Worm (Caenorhabditis elegans) whole organism, midembryonic: Measurements from ENCODE around the gene dagl-2.

ENCODE experiments used
- T22C8.4 ChIP-seq: fragments of 200-800 bp; sonication (Bioruptor generic); IDR thresholded peaks from 2 replicates; pipeline ENCODE4 v1.3.6; 2022; ENCODE audit warnings: missing genetic modification characterization, missing compliant biosample characterization
- cog-1 ChIP-seq: sonication (generic microtip); optimal IDR thresholded peaks from 2 replicates; lab custom pipeline; 2016; ENCODE audit warnings: missing genetic modification characterization, missing compliant biosample characterization
- flt-1 ChIP-seq: fragments of 200-800 bp; sonication (Bioruptor generic); IDR thresholded peaks from 2 replicates; pipeline ENCODE4 v1.3.6; 2022; ENCODE audit warnings: missing genetic modification characterization, missing compliant biosample characterization
- klf-2 ChIP-seq: fragments of 200-800 bp; sonication (Bioruptor generic); conservative IDR thresholded peaks from 2 replicates; pipeline ENCODE4 v1.3.6; 2022; ENCODE audit warnings: missing genetic modification reagents, missing genetic modification characterization, missing compliant biosample characterization
- med-1 ChIP-seq: sonication (generic microtip); optimal IDR thresholded peaks from 2 replicates; lab custom pipeline; 2017; ENCODE audit warnings: missing genetic modification characterization, mild to moderate bottlenecking, missing compliant biosample characterization, antibody characterized with exemption, missing genetic modification reagents; ENCODE audit not compliant: insufficient read depth
- ref-1 ChIP-seq: fragments of 200-800 bp; sonication (Bioruptor generic); conservative IDR thresholded peaks from 2 replicates; pipeline ENCODE4 v1.3.6; 2022; ENCODE audit warnings: missing genetic modification reagents, missing genetic modification characterization, missing compliant biosample characterization
- tab-1 ChIP-seq: fragments of 200-800 bp; sonication (Bioruptor generic); IDR thresholded peaks from 2 replicates; pipeline ENCODE4 v1.3.6; 2022; ENCODE audit warnings: missing genetic modification characterization, missing compliant biosample characterization
- ztf-29 ChIP-seq: fragments of 200-800 bp; sonication (Bioruptor generic); IDR thresholded peaks from 2 replicates; pipeline ENCODE4 v1.3.6; 2022; ENCODE audit warnings: missing genetic modification reagents, missing genetic modification characterization, missing compliant biosample characterization

- no peak for TF ChIP-seq med-1 (GFP tag; lab: Kevin White, UChicago)
- no peak for TF ChIP-seq tab-1 (GFP tag; lab: Robert Waterston, UW)
- no peak for TF ChIP-seq cog-1 (tag; lab: Kevin White, UChicago)
- TF ChIP-seq flt-1 (GFP tag; lab: Robert Waterston, UW) = no peak
- no peak for TF ChIP-seq ref-1
- TF ChIP-seq T22C8.4 (GFP tag; lab: Robert Waterston, UW) = no peak
- no peak for TF ChIP-seq klf-2
- TF ChIP-seq ztf-29 (GFP tag; lab: Robert Waterston, UW) = no peak
Observed at ce11 chrIII:770958-771357, 12.1 kb downstream of the dagl-2 start, which contains the start of gene tpst-2.
